Worm (Caenorhabditis elegans): Measurements from ENCODE around the gene pkg-2.

The pkg-2 gene

ce11 chrIV:8526579-8526978 lies 5.9 kb downstream of the pkg-2 start:
- TF ChIP-seq nhr-47 (tag; optimal IDR thresholded peaks at IDR 0.05) (no peak), elt-2 (tag; optimal IDR thresholded peaks at IDR 0.05) (peak; percentile 6)

- TF ChIP-seq nhr-237 (tag; optimal IDR thresholded peaks at IDR 0.05) = no peak
- TF ChIP-seq zag-1 (tag; optimal IDR thresholded peaks at IDR 0.05) = no peak
- peak; percentile 79 for TF ChIP-seq nhr-47 (tag; optimal IDR thresholded peaks at IDR 0.05)
- peak; percentile 88 for TF ChIP-seq ztf-4 (tag; optimal IDR thresholded peaks at IDR 0.05)
- peak; percentile 49 for TF ChIP-seq skn-1 (tag; optimal IDR thresholded peaks at IDR 0.05)
- TF ChIP-seq fkh-8 (tag; optimal IDR thresholded peaks at IDR 0.05) = no peak
- no peak for TF ChIP-seq fos-1 (tag; optimal IDR thresholded peaks at IDR 0.05)
- TF ChIP-seq nhr-71 (tag; optimal IDR thresholded peaks at IDR 0.05) = peak; percentile 97
- TF ChIP-seq efl-3 (GFP tag; optimal IDR thresholded peaks at IDR 0.05) = no peak
- no peak for TF ChIP-seq Y116A8C.19 (tag; optimal IDR thresholded peaks at IDR 0.05; ENCODE audit: borderline replicate concordance)
- TF ChIP-seq nhr-85 (tag) = peak; percentile 98
- peak; percentile 81 for TF ChIP-seq jun-1 (tag; optimal IDR thresholded peaks at IDR 0.05)
- TF ChIP-seq ceh-8 (GFP tag; optimal IDR thresholded peaks at IDR 0.05) = no peak
- peak; percentile 12 for TF ChIP-seq C04F5.9 (tag; optimal IDR thresholded peaks at IDR 0.05)
- TF ChIP-seq grh-1 (GFP tag; IDR thresholded peaks at IDR 0.05) = peak; percentile 78
- TF ChIP-seq pqm-1 (tag; optimal IDR thresholded peaks at IDR 0.05) = peak; percentile 68
- peak; percentile 83 for TF ChIP-seq mep-1 (tag; optimal IDR thresholded peaks at IDR 0.05)
- peak; percentile 90 for TF ChIP-seq lin-14 (GFP tag; optimal IDR thresholded peaks at IDR 0.05)
- TF ChIP-seq isw-1 (GFP tag; IDR thresholded peaks at IDR 0.05) = no peak
- no peak for TF ChIP-seq dsc-1 (tag; optimal IDR thresholded peaks at IDR 0.05)
- no peak for TF ChIP-seq ets-5 (GFP tag; IDR thresholded peaks at IDR 0.05)
- no peak for TF ChIP-seq aly-2 (tag; optimal IDR thresholded peaks at IDR 0.05)
- TF ChIP-seq nhr-84 (tag; optimal IDR thresholded peaks at IDR 0.05) = no peak
- no peak for TF ChIP-seq nhr-77 (tag; optimal IDR thresholded peaks at IDR 0.05)
- peak; percentile 40 for TF ChIP-seq pax-3 (tag; optimal IDR thresholded peaks at IDR 0.05)
- peak in 1 of 3 experiments; percentile 40 for TF ChIP-seq dpl-1 (GFP tag; optimal IDR thresholded peaks at IDR 0.05)
- TF ChIP-seq nhr-11 (tag; optimal IDR thresholded peaks at IDR 0.05) = peak; percentile 72
- no peak for TF ChIP-seq unc-98 (GFP tag; IDR thresholded peaks at IDR 0.05)
- peak in 1 of 3 experiments; percentile 5 for TF ChIP-seq ceh-82 (tag; optimal IDR thresholded peaks at IDR 0.05)
- TF ChIP-seq blmp-1 (tag; optimal IDR thresholded peaks at IDR 0.05) = peak; percentile 85
- TF ChIP-seq zip-4 (GFP tag; optimal IDR thresholded peaks at IDR 0.05) = no peak
- TF ChIP-seq pag-3 (tag; optimal IDR thresholded peaks at IDR 0.05; ENCODE audit: borderline replicate concordance, insufficient read depth) = no peak
- TF ChIP-seq C16A3.4 (tag; optimal IDR thresholded peaks at IDR 0.05) = peak; percentile 61
- TF ChIP-seq swsn-7 (tag; optimal IDR thresholded peaks at IDR 0.05) = peak; percentile 64
- peak; percentile 90 for TF ChIP-seq nhr-19 (GFP tag; conservative IDR thresholded peaks at IDR 0.05)
- peak; percentile 78 for TF ChIP-seq tlp-1 (tag; optimal IDR thresholded peaks at IDR 0.05)
- no peak for TF ChIP-seq nhr-28 (tag; optimal IDR thresholded peaks at IDR 0.05)
- no peak for TF ChIP-seq unc-62 (GFP tag; optimal IDR thresholded peaks at IDR 0.05)
- TF ChIP-seq irx-1 (tag; optimal IDR thresholded peaks at IDR 0.05) = peak; percentile 60
- TF ChIP-seq hpl-2 (GFP tag; optimal IDR thresholded peaks at IDR 0.05) = peak; percentile 75
- TF ChIP-seq ceh-90 (tag; optimal IDR thresholded peaks at IDR 0.05) = no peak
- TF ChIP-seq unc-130 (tag; optimal IDR thresholded peaks at IDR 0.05) = peak; percentile 83
- TF ChIP-seq lir-3 (tag; optimal IDR thresholded peaks at IDR 0.05; ENCODE audit: poor library complexity) = peak; percentile 48
- TF ChIP-seq nhr-12 (tag; optimal IDR thresholded peaks at IDR 0.05) = no peak
- no peak for TF ChIP-seq unc-30 (tag; optimal IDR thresholded peaks at IDR 0.05)
- TF ChIP-seq mab-9 (GFP tag; IDR thresholded peaks at IDR 0.05) = no peak
- peak; percentile 78 for TF ChIP-seq vab-15 (tag; optimal IDR thresholded peaks at IDR 0.05)
- no peak for TF ChIP-seq alr-1 (tag; optimal IDR thresholded peaks at IDR 0.05; ENCODE audit: borderline replicate concordance)
- TF ChIP-seq ztf-11 (tag; optimal IDR thresholded peaks at IDR 0.05) = no peak
- TF ChIP-seq elt-3 (tag; optimal IDR thresholded peaks at IDR 0.05) = peak in 5 of 6 experiments; percentile 43 to 98 (median 73)
These were observed 6.9 kb downstream of the pkg-2 start for ce11 chrIV:8527598-8528012.

Measured in whole organism, L1 larva.